Fruit fly (Drosophila melanogaster) whole organism, adult: ENCODE results near the gene CG5070.
A peak's percentile ranks its signal among the peaks of the same experiment; 100 is the strongest.

Source experiments
- CG11617 ChIP-seq: fragments of 200-800 bp; sonication (Bioruptor generic); optimal IDR thresholded peaks from 2 replicates; lab custom pipeline; 2017; ENCODE audit warnings: mild to moderate bottlenecking, missing biosample characterization, missing genetic modification reagents, missing genetic modification characterization
- CG12768 ChIP-seq: fragments of 200-800 bp; sonication (Bioruptor generic); optimal IDR thresholded peaks from 2 replicates; lab custom pipeline; 2017; ENCODE audit warnings: missing biosample characterization, missing genetic modification characterization, mild to moderate bottlenecking, moderate library complexity, missing genetic modification reagents
- CG14711 ChIP-seq: fragments of 200-800 bp; sonication (Bioruptor generic); optimal IDR thresholded peaks from 2 replicates; lab custom pipeline; 2018; ENCODE audit warnings: missing biosample characterization, mild to moderate bottlenecking, missing genetic modification characterization, moderate library complexity
- CG1620 ChIP-seq: fragments of 200-800 bp; sonication (Bioruptor generic); optimal IDR thresholded peaks from 2 replicates; lab custom pipeline; 2016; ENCODE audit warnings: missing biosample characterization, missing genetic modification characterization
- CG33017 ChIP-seq: fragments of 200-800 bp; sonication (Bioruptor generic); optimal IDR thresholded peaks from 2 replicates; lab custom pipeline; 2018; ENCODE audit warnings: missing biosample characterization, mild to moderate bottlenecking, missing genetic modification characterization, moderate library complexity
- CG5204 ChIP-seq: fragments of 200-800 bp; sonication (Bioruptor generic); optimal IDR thresholded peaks from 2 replicates; lab custom pipeline; 2016; ENCODE audit warnings: missing biosample characterization, missing genetic modification characterization
- CG7045 ChIP-seq: fragments of 200-800 bp; sonication (Bioruptor generic); optimal IDR thresholded peaks from 2 replicates; lab custom pipeline; 2017; ENCODE audit warnings: missing biosample characterization, mild to moderate bottlenecking, missing genetic modification characterization
- CG7101 ChIP-seq: fragments of 200-800 bp; sonication (Bioruptor generic); optimal IDR thresholded peaks from 2 replicates; lab custom pipeline; 2018; ENCODE audit warnings: missing biosample characterization, mild to moderate bottlenecking, missing genetic modification characterization, moderate library complexity
- Clk ChIP-seq: fragments of 200-800 bp; sonication (Bioruptor generic); optimal IDR thresholded peaks from 2 replicates; lab custom pipeline; 2017; ENCODE audit warnings: missing biosample characterization, missing genetic modification characterization
- Crg-1 ChIP-seq: fragments of 200-800 bp; sonication (Bioruptor generic); optimal IDR thresholded peaks from 2 replicates; lab custom pipeline; 2016; ENCODE audit warnings: missing biosample characterization, missing genetic modification characterization
- Hr96 ChIP-seq: fragments of 200-800 bp; sonication (Bioruptor generic); optimal IDR thresholded peaks from 2 replicates; lab custom pipeline; 2016; ENCODE audit warnings: missing biosample characterization, missing genetic modification characterization
- Mnt ChIP-seq: fragments of 200-800 bp; sonication (Bioruptor generic); optimal IDR thresholded peaks from 2 replicates; lab custom pipeline; 2016; ENCODE audit warnings: missing biosample characterization, mild to moderate bottlenecking, missing genetic modification characterization
- bab1 ChIP-seq: fragments of 200-800 bp; sonication (Bioruptor generic); optimal IDR thresholded peaks from 3 replicates; lab custom pipeline; 2019; ENCODE audit warnings: missing biosample characterization, mild to moderate bottlenecking, missing genetic modification characterization, moderate library complexity
- cic ChIP-seq: fragments of 200-800 bp; sonication (Bioruptor generic); optimal IDR thresholded peaks from 2 replicates; lab custom pipeline; 2017; ENCODE audit warnings: missing biosample characterization, mild to moderate bottlenecking, missing genetic modification characterization, moderate library complexity
- cnc ChIP-seq, 2 experiments: fragments of >200 bp; optimal IDR thresholded peaks; 2 replicates each; lab custom pipeline; 2017
- kay ChIP-seq: fragments of 200-800 bp; sonication (Bioruptor generic); peaks from one replicate; lab custom pipeline; 2016; ENCODE audit warnings: missing biosample characterization, missing genetic modification characterization, borderline replicate concordance
- ovo ChIP-seq: fragments of 200-800 bp; sonication (Bioruptor generic); optimal IDR thresholded peaks from 2 replicates; lab custom pipeline; 2016; ENCODE audit warnings: missing biosample characterization, missing genetic modification characterization
- pad ChIP-seq: fragments of 200-800 bp; sonication (Bioruptor generic); optimal IDR thresholded peaks from 3 replicates; lab custom pipeline; 2017; ENCODE audit warnings: missing biosample characterization, missing genetic modification characterization, mild to moderate bottlenecking, moderate library complexity, missing genetic modification reagents
- tj ChIP-seq: fragments of 200-800 bp; sonication (Bioruptor generic); optimal IDR thresholded peaks from 3 replicates; lab custom pipeline; 2017; ENCODE audit warnings: missing biosample characterization, mild to moderate bottlenecking, missing genetic modification characterization, moderate library complexity
- toe ChIP-seq: fragments of 200-800 bp; sonication (Bioruptor generic); optimal IDR thresholded peaks from 2 replicates; lab custom pipeline; 2016; ENCODE audit warnings: missing biosample characterization, missing genetic modification characterization

The CG5070 gene

dm6 chrX:17202498-17203162, at the start of gene CG5070, which contains the start of gene TTLL1A:
CG5070 (plus strand) TSS chrX:17203112.
TTLL1A (minus strand) TSS chrX:17202598.
- TF ChIP-seq cic (GFP tag; lab: Kevin White, UChicago) (no peak), Clk (GFP tag; lab: Kevin White, UChicago) (no peak), CG5204 (GFP tag; lab: Kevin White, UChicago) (no peak), CG11617 (GFP tag; lab: Kevin White, UChicago) (no peak)

DNA sequence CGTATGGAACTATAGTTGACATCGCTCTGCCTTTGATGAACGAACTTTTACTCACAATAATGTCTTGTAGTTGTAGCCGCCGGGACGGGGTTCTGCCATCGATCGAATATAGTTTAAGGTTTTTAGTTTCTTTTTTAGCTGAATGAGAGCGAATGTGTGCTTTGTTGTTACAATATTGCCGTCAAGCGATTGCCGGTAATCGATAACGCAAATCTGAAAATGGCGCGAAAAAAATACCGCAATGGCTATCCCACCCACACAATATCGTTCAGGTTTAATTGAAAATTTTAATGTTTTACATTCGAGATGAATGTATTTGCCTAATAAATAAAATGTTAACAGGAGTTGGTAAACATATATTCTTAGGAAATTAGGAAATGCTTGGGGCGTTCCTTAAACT, 43.8 kb upstream of the CG5070 start, which contains the start of gene xmas:
Gene xmas (minus strand): TSS at position 191 of the 400 bp plus-strand sequence.
- TF ChIP-seq bab1 (GFP tag; lab: Kevin White, UChicago) (no peak), cic (GFP tag; lab: Kevin White, UChicago) (no peak), CG33017 (tag; lab: Kevin White, UChicago) (no peak), kay (GFP tag; lab: Kevin White, UChicago) (no peak), CG14711 (no peak), Mnt (GFP tag; lab: Kevin White, UChicago) (no peak), CG1620 (GFP tag; lab: Kevin White, UChicago) (no peak), tj (GFP tag; lab: Kevin White, UChicago) (no peak), cnc (optimal IDR thresholded peaks at IDR 0.05; lab: Kevin White, UChicago) (no peak)

DNA sequence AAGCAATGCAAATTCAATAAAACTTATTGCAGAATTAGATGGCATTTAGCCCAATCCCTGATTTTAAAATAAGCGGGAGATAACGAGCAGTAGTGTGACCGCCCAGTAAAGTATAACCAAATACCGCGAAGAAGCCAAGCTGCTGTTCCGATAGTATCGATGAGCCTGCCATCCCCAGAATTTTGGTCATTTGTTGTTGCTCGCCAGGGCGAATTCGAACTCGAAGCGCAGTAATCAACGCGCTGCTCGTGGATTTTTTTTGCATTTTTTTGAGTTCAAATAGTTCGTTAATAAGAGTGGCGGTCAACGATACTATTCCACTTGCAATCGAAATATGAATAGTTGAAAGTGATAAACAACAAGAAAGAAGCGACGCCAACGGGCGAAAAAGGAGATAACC, 43.1 kb upstream of the CG5070 start, which contains the start of gene baz:
Gene baz (plus strand): TSS at position 188 of the 400 bp plus-strand sequence.
- no peak for TF ChIP-seq CG14711
- no peak for TF ChIP-seq CG33017 (tag; lab: Kevin White, UChicago)
- TF ChIP-seq CG7101 (tag; lab: Kevin White, UChicago) = peak; percentile 35
- TF ChIP-seq cnc (optimal IDR thresholded peaks at IDR 0.05; lab: Kevin White, UChicago) = no peak
- no peak for TF ChIP-seq CG11617 (GFP tag; lab: Kevin White, UChicago)
- TF ChIP-seq Mnt (GFP tag; lab: Kevin White, UChicago) = peak; percentile 19
- TF ChIP-seq CG1620 (GFP tag; lab: Kevin White, UChicago) = no peak
- TF ChIP-seq bab1 (GFP tag; lab: Kevin White, UChicago) = peak; percentile 43
- no peak for TF ChIP-seq pad (GFP tag; lab: Kevin White, UChicago)
- no peak for TF ChIP-seq CG7045 (GFP tag; lab: Kevin White, UChicago)

- TF ChIP-seq Hr96 (GFP tag; lab: Kevin White, UChicago) (no peak), cic (GFP tag; lab: Kevin White, UChicago) (no peak), bab1 (GFP tag; lab: Kevin White, UChicago) (no peak), toe (GFP tag; lab: Kevin White, UChicago) (no peak), Crg-1 (GFP tag; lab: Kevin White, UChicago) (no peak)
These were observed 42.4 kb upstream of the CG5070 start for dm6 chrX:17160396-17161040.

DNA sequence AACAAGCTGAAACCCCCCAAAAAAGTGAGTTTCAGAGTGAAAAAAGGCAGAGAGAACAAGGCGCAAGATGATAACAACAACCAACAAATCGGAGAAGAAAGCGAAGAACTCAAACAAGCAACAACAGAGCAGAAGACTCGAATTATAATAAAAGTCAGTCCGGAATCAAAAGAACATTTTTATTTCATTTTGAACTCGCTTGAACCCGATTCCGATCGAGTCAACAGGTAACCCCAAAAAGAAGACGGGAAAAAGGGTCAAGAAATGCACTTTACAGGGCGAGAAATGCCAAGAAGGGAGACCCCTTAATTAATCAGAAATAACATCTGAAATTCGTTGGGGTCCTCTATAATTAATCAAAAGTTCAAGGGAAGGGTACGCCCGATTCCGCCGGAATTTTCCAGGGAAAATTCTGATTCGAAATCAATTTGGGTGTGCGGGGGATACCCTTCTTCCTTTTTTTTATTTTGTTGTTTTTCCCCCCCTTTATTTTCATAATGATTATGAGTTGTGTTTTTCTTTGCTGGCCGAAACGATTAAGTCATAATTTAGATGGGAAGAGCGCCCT, 40.4 kb upstream of the CG5070 start:
- TF ChIP-seq pad (GFP tag; lab: Kevin White, UChicago) (no peak), CG11617 (GFP tag; lab: Kevin White, UChicago) (no peak), Mnt (GFP tag; lab: Kevin White, UChicago) (no peak), CG14711 (no peak), CG7045 (GFP tag; lab: Kevin White, UChicago) (no peak), cic (GFP tag; lab: Kevin White, UChicago) (no peak), kay (GFP tag; lab: Kevin White, UChicago) (no peak), toe (GFP tag; lab: Kevin White, UChicago) (no peak), ovo (GFP tag; lab: Kevin White, UChicago) (no peak), CG7101 (tag; lab: Kevin White, UChicago) (no peak), CG33017 (tag; lab: Kevin White, UChicago) (no peak), cnc (optimal IDR thresholded peaks at IDR 0.05; lab: Kevin White, UChicago) (no peak), tj (GFP tag; lab: Kevin White, UChicago) (no peak)

- TF ChIP-seq CG5204 (GFP tag; lab: Kevin White, UChicago) (no peak), cic (GFP tag; lab: Kevin White, UChicago) (no peak), toe (GFP tag; lab: Kevin White, UChicago) (no peak)
These were observed 35.6 kb upstream of the CG5070 start for dm6 chrX:17167304-17167703.

DNA sequence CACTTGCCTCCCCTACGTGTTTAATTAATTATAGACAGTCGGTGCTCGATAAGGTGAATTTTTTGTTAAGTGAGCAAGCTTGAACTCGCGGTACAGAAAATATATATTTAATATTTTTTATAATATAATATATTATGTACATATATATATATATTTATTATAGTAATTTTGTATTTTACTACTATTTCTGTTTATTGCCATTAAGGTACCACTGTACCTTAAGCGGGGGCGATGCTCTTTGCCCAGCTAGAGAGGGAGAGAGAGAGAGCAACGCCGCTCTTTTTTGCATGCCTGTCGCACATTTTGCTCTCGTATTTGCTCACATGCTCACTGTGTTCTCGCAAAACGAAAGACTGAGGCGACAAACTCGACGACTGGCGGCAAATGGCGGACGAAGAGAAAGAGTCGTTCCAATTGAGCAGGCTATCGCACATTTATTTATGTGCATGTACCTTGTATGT, 32.4 kb upstream of the CG5070 start:
- no peak for TF ChIP-seq kay (GFP tag; lab: Kevin White, UChicago)
- peak; percentile 67 for TF ChIP-seq CG33017 (tag; lab: Kevin White, UChicago)
- TF ChIP-seq CG12768 (GFP tag; lab: Kevin White, UChicago) = peak; percentile 38
- no peak for TF ChIP-seq Clk (GFP tag; lab: Kevin White, UChicago)
- TF ChIP-seq CG7045 (GFP tag; lab: Kevin White, UChicago) = peak; percentile 24
- no peak for TF ChIP-seq cnc (optimal IDR thresholded peaks at IDR 0.05; lab: Kevin White, UChicago)
- no peak for TF ChIP-seq CG1620 (GFP tag; lab: Kevin White, UChicago)
- TF ChIP-seq cic (GFP tag; lab: Kevin White, UChicago) = no peak
- no peak for TF ChIP-seq tj (GFP tag; lab: Kevin White, UChicago)
- TF ChIP-seq bab1 (GFP tag; lab: Kevin White, UChicago) = peak; percentile 28
- TF ChIP-seq Hr96 (GFP tag; lab: Kevin White, UChicago) = no peak
- peak; percentile 75 for TF ChIP-seq CG7101 (tag; lab: Kevin White, UChicago)
- no peak for TF ChIP-seq Crg-1 (GFP tag; lab: Kevin White, UChicago)
- no peak for TF ChIP-seq Mnt (GFP tag; lab: Kevin White, UChicago)
- peak; percentile 30 for TF ChIP-seq CG11617 (GFP tag; lab: Kevin White, UChicago)
- TF ChIP-seq toe (GFP tag; lab: Kevin White, UChicago) = no peak
- peak; percentile 62 for TF ChIP-seq CG14711
- TF ChIP-seq ovo (GFP tag; lab: Kevin White, UChicago) = peak; percentile 32
- no peak for TF ChIP-seq CG5204 (GFP tag; lab: Kevin White, UChicago)
- peak; percentile 11 for TF ChIP-seq pad (GFP tag; lab: Kevin White, UChicago)
